Fruit fly (Drosophila melanogaster) whole organism, wandering third instar larva: ENCODE data around the gene Sf3a1.

Experiments
- Dif ChIP-seq: fragments of 200-275, 200-300 bp; sonication (Bioruptor generic); optimal IDR thresholded peaks from 2 replicates; lab custom pipeline; 2018; ENCODE audit warnings: missing biosample characterization, missing genetic modification characterization; ENCODE audit not compliant: partially characterized antibody
- Myc ChIP-seq: fragments of >200 bp; optimal IDR thresholded peaks from 2 replicates; lab custom pipeline; 2017
- dsf ChIP-seq: sonication (Bioruptor generic); optimal IDR thresholded peaks from 2 replicates; lab custom pipeline; 2016; ENCODE audit warnings: missing biosample characterization, missing genetic modification characterization, borderline replicate concordance
- foxo ChIP-seq, 2 experiments: fragments of 200-800 bp; sonication (Bioruptor generic); optimal IDR thresholded peaks; 2 replicates in 1 of 2; 3 replicates in 1 of 2; lab custom pipeline; 2016 to 2017; ENCODE audit warnings: missing biosample characterization in 2 of 2, missing genetic modification characterization in 2 of 2
- h ChIP-seq: fragments of 200-800 bp; sonication (Bioruptor generic); optimal IDR thresholded peaks from 3 replicates; lab custom pipeline; 2016; ENCODE audit warnings: missing biosample characterization, mild to moderate bottlenecking, missing genetic modification characterization
- jim ChIP-seq: fragments of 175-275, 200-325 bp; sonication (Bioruptor generic); optimal IDR thresholded peaks from 2 replicates; lab custom pipeline; 2016; ENCODE audit warnings: missing biosample characterization, mild to moderate bottlenecking, missing genetic modification characterization
- lola ChIP-seq: fragments of >200 bp; optimal IDR thresholded peaks from 2 replicates; lab custom pipeline; 2017; ENCODE audit warnings: missing biosample characterization, missing genetic modification characterization
- usp ChIP-seq: fragments of >200 bp; optimal IDR thresholded peaks from 2 replicates; lab custom pipeline; 2017; ENCODE audit warnings: missing biosample characterization, missing genetic modification characterization

- TF ChIP-seq Dif: no peak
- no peak for TF ChIP-seq foxo (GFP tag; optimal IDR thresholded peaks at IDR 0.05; lab: Kevin White, UChicago)
- no peak for TF ChIP-seq h (GFP tag; lab: Kevin White, UChicago)
- TF ChIP-seq Myc (lab: Kevin White, UChicago): no peak
- no peak for TF ChIP-seq jim (GFP tag; lab: Kevin White, UChicago)
- TF ChIP-seq dsf (GFP tag; lab: Kevin White, UChicago): no peak
- no peak for TF ChIP-seq lola (GFP tag; lab: Kevin White, UChicago)
- TF ChIP-seq usp (GFP tag; lab: Kevin White, UChicago): no peak
Measured at dm6 chr3R:17035945-17036344, 33.8 kb upstream of the Sf3a1 start, which contains the start of gene CG4009.
